Worm (Caenorhabditis elegans): Measurements from ENCODE around the gene parg-1.
"Not testable (repeated sequence)": the region's sequence is repeated elsewhere in the genome, so short reads cannot be mapped to it uniquely, and the experiment has no call there.

DNA sequence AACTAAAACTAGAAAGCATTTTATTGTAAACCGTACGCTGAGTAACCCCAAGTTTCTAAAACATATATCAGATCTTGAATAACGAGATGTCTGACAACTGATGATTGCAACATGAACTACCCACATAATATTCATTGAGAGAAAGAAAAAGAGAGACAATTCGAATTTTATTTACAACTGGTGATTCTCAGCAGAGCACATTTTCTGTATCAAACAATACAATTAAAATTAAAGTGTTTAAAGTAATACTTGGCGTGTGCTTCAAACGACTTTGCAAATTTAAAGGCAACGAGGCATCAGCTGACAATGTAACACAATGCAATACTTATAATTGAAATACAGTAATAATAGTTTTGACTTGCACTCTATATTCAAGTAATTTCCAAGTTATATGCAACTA, 42.0 kb downstream of the parg-1 start, which contains the start of gene C33D9.10:
- not testable (repeated sequence) for TF ChIP-seq unc-62 (GFP tag; optimal IDR thresholded peaks at IDR 0.05); ama-1 (optimal IDR thresholded peaks at IDR 0.05); egl-27 (tag; optimal IDR thresholded peaks at IDR 0.05); elt-3 (tag; optimal IDR thresholded peaks at IDR 0.05); snu-23 (GFP tag; optimal IDR thresholded peaks at IDR 0.05)

All from whole organism, L1 larva.